Fruit fly (Drosophila melanogaster) whole organism, embryonic: ENCODE measurements around the gene CG18301.

Source experiments
- Adf1 ChIP-seq: fragments of 200-800 bp; sonication (Bioruptor generic); IDR thresholded peaks from 2 replicates; pipeline ENCODE4 v1.3.6; 2022; ENCODE audit warnings: missing biosample characterization, missing genetic modification characterization
- Antp ChIP-seq: fragments of 200-800 bp; sonication (Bioruptor generic); optimal IDR thresholded peaks from 3 replicates; lab custom pipeline; 2016; ENCODE audit warnings: missing biosample characterization, missing genetic modification characterization
- Asciz ChIP-seq: fragments of 200-800 bp; sonication (Bioruptor generic); optimal IDR thresholded peaks from 2 replicates; lab custom pipeline; 2017; ENCODE audit warnings: missing biosample characterization, mild to moderate bottlenecking, missing genetic modification characterization, missing genetic modification reagents
- CG10267 ChIP-seq: fragments of 200-800 bp; sonication (Bioruptor generic); optimal IDR thresholded peaks from 2 replicates; lab custom pipeline; 2018; ENCODE audit warnings: missing biosample characterization, mild to moderate bottlenecking, missing genetic modification characterization, moderate library complexity
- CG10274 ChIP-seq: fragments of 200-800 bp; sonication (Bioruptor generic); optimal IDR thresholded peaks from 3 replicates; lab custom pipeline; 2017; ENCODE audit warnings: missing biosample characterization, mild to moderate bottlenecking, missing genetic modification characterization
- CG10462 ChIP-seq: fragments of 200-800 bp; sonication (Bioruptor generic); optimal IDR thresholded peaks from 2 replicates; lab custom pipeline; 2016; ENCODE audit warnings: missing biosample characterization, missing genetic modification characterization
- CG11723 ChIP-seq: fragments of 200-800 bp; sonication (Bioruptor generic); optimal IDR thresholded peaks from 2 replicates; lab custom pipeline; 2017; ENCODE audit warnings: missing biosample characterization, mild to moderate bottlenecking, missing genetic modification characterization
- CG12391 ChIP-seq: fragments of 200-800 bp; sonication (Bioruptor generic); optimal IDR thresholded peaks from 3 replicates; lab custom pipeline; 2018; ENCODE audit warnings: missing biosample characterization, mild to moderate bottlenecking, missing genetic modification characterization, moderate library complexity
- CG14710 ChIP-seq: fragments of 200-800 bp; sonication (Bioruptor generic); optimal IDR thresholded peaks from 3 replicates; lab custom pipeline; 2019; ENCODE audit warnings: missing biosample characterization, mild to moderate bottlenecking, missing genetic modification characterization, moderate library complexity
- CG1529 ChIP-seq: fragments of 200-800 bp; sonication (Bioruptor generic); optimal IDR thresholded peaks from 3 replicates; lab custom pipeline; 2018; ENCODE audit warnings: missing biosample characterization, missing genetic modification characterization
- CG15601 ChIP-seq: fragments of 200-800 bp; sonication (Bioruptor generic); optimal IDR thresholded peaks from 3 replicates; lab custom pipeline; 2019; ENCODE audit warnings: missing biosample characterization, mild to moderate bottlenecking, missing genetic modification characterization, moderate library complexity
- CG1603 ChIP-seq: fragments of 200-800 bp; sonication (Bioruptor generic); optimal IDR thresholded peaks from 2 replicates; lab custom pipeline; 2019; ENCODE audit warnings: missing biosample characterization, mild to moderate bottlenecking, missing genetic modification characterization, moderate library complexity
- CG16863 ChIP-seq: fragments of 200-800 bp; sonication (Bioruptor generic); optimal IDR thresholded peaks from 3 replicates; lab custom pipeline; 2016; ENCODE audit warnings: missing biosample characterization, missing genetic modification characterization
- CG31441 ChIP-seq: fragments of 200-800 bp; sonication (Bioruptor generic); IDR thresholded peaks from 2 replicates; pipeline ENCODE4 v1.3.6; 2022; ENCODE audit warnings: missing biosample characterization, missing genetic modification characterization
- CG32532 ChIP-seq: fragments of 200-800 bp; sonication (Bioruptor generic); IDR thresholded peaks from 2 replicates; pipeline ENCODE4 v1.3.6; 2022; ENCODE audit warnings: missing biosample characterization, missing genetic modification characterization
- CG32772 ChIP-seq: fragments of 200-800 bp; sonication (Bioruptor generic); IDR thresholded peaks from 2 replicates; pipeline ENCODE4 v1.3.6; 2022; ENCODE audit warnings: missing biosample characterization, missing genetic modification characterization
- CG34224 ChIP-seq: fragments of 200-800 bp; sonication (Bioruptor generic); IDR thresholded peaks from 3 replicates; pipeline ENCODE4 v1.3.6; 2022; ENCODE audit warnings: missing biosample characterization, missing genetic modification characterization; ENCODE audit not compliant: partially characterized antibody
- CG3838 ChIP-seq: fragments of 200-800 bp; sonication (Bioruptor generic); optimal IDR thresholded peaks from 3 replicates; lab custom pipeline; 2016; ENCODE audit warnings: missing biosample characterization, missing genetic modification characterization
- CG4360 ChIP-seq: fragments of 200-800 bp; sonication (Bioruptor generic); IDR thresholded peaks from 2 replicates; pipeline ENCODE4 v1.3.6; 2022; ENCODE audit warnings: missing biosample characterization, missing genetic modification characterization
- CG6272 ChIP-seq: fragments of 200-800 bp; sonication (Bioruptor generic); IDR thresholded peaks from 2 replicates; pipeline ENCODE4 v1.3.6; 2022; ENCODE audit warnings: missing biosample characterization, missing genetic modification characterization
- CG6791 ChIP-seq: fragments of 200-800 bp; sonication (Bioruptor generic); IDR thresholded peaks from 3 replicates; pipeline ENCODE4 v1.3.6; 2022; ENCODE audit warnings: missing biosample characterization, missing genetic modification characterization; ENCODE audit not compliant: partially characterized antibody
- CG7372 ChIP-seq: fragments of 200-800 bp; sonication (Bioruptor generic); IDR thresholded peaks from 2 replicates; pipeline ENCODE4 v1.3.6; 2022; ENCODE audit warnings: missing biosample characterization, missing genetic modification characterization
- D19A ChIP-seq: fragments of 200-800 bp; optimal IDR thresholded peaks from 3 replicates; lab custom pipeline; 2019; ENCODE audit warnings: missing biosample characterization, mild to moderate bottlenecking, missing genetic modification characterization, moderate library complexity
- Gug ChIP-seq: fragments of 200-800 bp; sonication (Bioruptor generic); IDR thresholded peaks from 4 replicates; pipeline ENCODE4 v1.3.6; 2022; ENCODE audit warnings: missing biosample characterization, missing genetic modification characterization
- HmgD ChIP-seq: fragments of 200-800 bp; sonication (Bioruptor generic); optimal IDR thresholded peaks from 3 replicates; lab custom pipeline; 2016; ENCODE audit warnings: missing biosample characterization, missing genetic modification characterization
- Kr ChIP-seq: fragments of 200-800 bp; sonication (Bioruptor generic); optimal IDR thresholded peaks from 2 replicates; lab custom pipeline; 2017; ENCODE audit warnings: missing biosample characterization, mild to moderate bottlenecking, missing genetic modification characterization
- MBD-R2 ChIP-seq: fragments of 200-800 bp; sonication (Bioruptor generic); IDR thresholded peaks from 2 replicates; pipeline ENCODE4 v1.3.6; 2022; ENCODE audit warnings: missing biosample characterization, missing genetic modification characterization
- Meics ChIP-seq: fragments of 200-800 bp; sonication (Bioruptor generic); optimal IDR thresholded peaks from 2 replicates; lab custom pipeline; 2017; ENCODE audit warnings: missing biosample characterization, mild to moderate bottlenecking, missing genetic modification characterization
- Ptx1 ChIP-seq: fragments of 200-800 bp; sonication (Bioruptor generic); IDR thresholded peaks from 2 replicates; pipeline ENCODE4 v1.3.6; 2022; ENCODE audit warnings: missing biosample characterization, missing genetic modification characterization
- aop ChIP-seq: fragments of 200-800 bp; sonication (Bioruptor generic); IDR thresholded peaks from 2 replicates; pipeline ENCODE4 v1.3.6; 2022; ENCODE audit warnings: missing biosample characterization, missing genetic modification characterization
- cato ChIP-seq: fragments of 200-800 bp; sonication (Bioruptor generic); optimal IDR thresholded peaks from 2 replicates; lab custom pipeline; 2016; ENCODE audit warnings: missing biosample characterization, missing genetic modification characterization, borderline replicate concordance
- chn ChIP-seq: fragments of 200-800 bp; sonication (Bioruptor generic); optimal IDR thresholded peaks from 2 replicates; lab custom pipeline; 2016; ENCODE audit warnings: missing biosample characterization, missing genetic modification characterization
- crol ChIP-seq: fragments of 200-800 bp; sonication (Bioruptor generic); IDR thresholded peaks from 2 replicates; pipeline ENCODE4 v1.3.6; 2022; ENCODE audit warnings: missing biosample characterization, missing genetic modification characterization
- gcm ChIP-seq: fragments of 200-800 bp; sonication (Bioruptor generic); optimal IDR thresholded peaks from 2 replicates; lab custom pipeline; 2019; ENCODE audit warnings: missing biosample characterization, mild to moderate bottlenecking, missing genetic modification characterization, moderate library complexity
- gsb-n ChIP-seq: fragments of 200-800 bp; sonication (Bioruptor generic); optimal IDR thresholded peaks from 3 replicates; lab custom pipeline; 2018; ENCODE audit warnings: missing biosample characterization, mild to moderate bottlenecking, missing genetic modification characterization
- hkb ChIP-seq, 2 experiments: fragments of 200-800 bp in 1 of 2; fragments of >200 bp in 1 of 2; sonication (Bioruptor generic) in 1 of 2; IDR thresholded peaks in 1 of 2; optimal IDR thresholded peaks in 1 of 2; 2 replicates each; pipeline versions ENCODE4 v1.3.6 to Lab custom; 2017 to 2022; ENCODE audit warnings: missing biosample characterization in 1 of 2, missing genetic modification characterization in 1 of 2
- ind ChIP-seq: fragments of 200-800 bp; sonication (Bioruptor generic); optimal IDR thresholded peaks from 3 replicates; lab custom pipeline; 2016; ENCODE audit warnings: missing biosample characterization, missing genetic modification characterization
- jumu ChIP-seq: fragments of 200-800 bp; sonication (Bioruptor generic); optimal IDR thresholded peaks from 3 replicates; lab custom pipeline; 2016; ENCODE audit warnings: missing biosample characterization, missing genetic modification characterization
- lmd ChIP-seq: fragments of 200-800 bp; sonication (Bioruptor generic); IDR thresholded peaks from 2 replicates; pipeline ENCODE4 v1.3.6; 2022; ENCODE audit warnings: missing biosample characterization, missing genetic modification characterization
- odd ChIP-seq: fragments of 200-800 bp; sonication (Bioruptor generic); optimal IDR thresholded peaks from 2 replicates; lab custom pipeline; 2017; ENCODE audit warnings: missing biosample characterization, mild to moderate bottlenecking, missing genetic modification characterization
- otp ChIP-seq: fragments of 200-800 bp; sonication (Bioruptor generic); IDR thresholded peaks from 3 replicates; pipeline ENCODE4, ENCODE4 v1.3.6; 2022; ENCODE audit warnings: missing biosample characterization, missing genetic modification characterization
- pfk ChIP-seq: fragments of 200-800 bp; sonication (Bioruptor generic); optimal IDR thresholded peaks from 2 replicates; lab custom pipeline; 2018; ENCODE audit warnings: missing biosample characterization, mild to moderate bottlenecking, missing genetic modification characterization, moderate library complexity
- ranshi ChIP-seq: fragments of 200-800 bp; sonication (Bioruptor generic); IDR thresholded peaks from 2 replicates; pipeline ENCODE4 v1.3.6; 2022; ENCODE audit warnings: missing biosample characterization, missing genetic modification characterization
- stwl ChIP-seq: fragments of 200-800 bp; sonication (Bioruptor generic); optimal IDR thresholded peaks from 3 replicates; lab custom pipeline; 2018; ENCODE audit warnings: missing biosample characterization, mild to moderate bottlenecking, missing genetic modification characterization, moderate library complexity
- unc-4 ChIP-seq: fragments of 200-800 bp; sonication (Bioruptor generic); IDR thresholded peaks from 2 replicates; pipeline ENCODE4 v1.3.6; 2022; ENCODE audit warnings: missing biosample characterization, missing genetic modification characterization; ENCODE audit not compliant: partially characterized antibody
- unpg ChIP-seq: fragments of 200-800 bp; sonication (Bioruptor generic); optimal IDR thresholded peaks from 3 replicates; lab custom pipeline; 2018; ENCODE audit warnings: missing biosample characterization, mild to moderate bottlenecking, missing genetic modification characterization, moderate library complexity
- usp ChIP-seq: fragments of >200 bp; optimal IDR thresholded peaks from 2 replicates; lab custom pipeline; 2017; ENCODE audit warnings: missing biosample characterization, missing genetic modification characterization
- vnd ChIP-seq: fragments of 200-800 bp; sonication (Bioruptor generic); IDR thresholded peaks from 3 replicates; pipeline ENCODE4 v1.3.6; 2022; ENCODE audit warnings: missing biosample characterization, missing genetic modification characterization; ENCODE audit not compliant: partially characterized antibody
- zf30C ChIP-seq: fragments of 200-800 bp; sonication (Bioruptor generic); optimal IDR thresholded peaks from 3 replicates; lab custom pipeline; 2018; ENCODE audit warnings: missing biosample characterization, mild to moderate bottlenecking, missing genetic modification characterization

The CG18301 gene

dm6 chr2L:10543048-10543752 lies 11.6 kb downstream of the CG18301 start:
- TF ChIP-seq D19A (peak; percentile 44), odd (GFP tag; lab: Kevin White, UChicago) (no peak), CG31441 (GFP tag; lab: Robert Waterston, UW) (peak; percentile 82), aop (GFP tag; lab: Robert Waterston, UW) (no peak), jumu (no peak), Gug (GFP tag; lab: Robert Waterston, UW) (no peak), zf30C (GFP tag; lab: Kevin White, UChicago) (peak; percentile 73), CG34224 (GFP tag; lab: Robert Waterston, UW) (no peak), CG32532 (0 out of 2 replicates have a peak, but pooled peaks have one; percentile 25), CG16863 (no peak), CG6272 (GFP tag; lab: Robert Waterston, UW) (no peak), MBD-R2 (GFP tag; lab: Robert Waterston, UW) (no peak), Asciz (GFP tag; lab: Kevin White, UChicago) (peak; percentile 43), gsb-n (peak; percentile 73), hkb (optimal IDR thresholded peaks at IDR 0.05; lab: Kevin White, UChicago) (no peak), hkb (GFP tag; IDR thresholded peaks at IDR 0.05; lab: Robert Waterston, UW) (no peak; the same call in 1 of the 2 replicates), otp (GFP tag; lab: Robert Waterston, UW) (no peak), CG10274 (no peak), unc-4 (no peak), gcm (GFP tag; lab: Kevin White, UChicago) (peak; percentile 77), CG3838 (GFP tag; lab: Kevin White, UChicago) (no peak), crol (GFP tag; lab: Robert Waterston, UW) (peak; percentile 19; the same call in 1 of the 2 replicates), ranshi (no peak), CG15601 (tag; lab: Kevin White, UChicago) (peak; percentile 65), CG7372 (no peak), ind (GFP tag; lab: Kevin White, UChicago) (peak; percentile 15), Adf1 (GFP tag; lab: Robert Waterston, UW) (no peak), CG11723 (no peak), Kr (GFP tag; lab: Kevin White, UChicago) (peak; percentile 26), cato (GFP tag; lab: Kevin White, UChicago) (no peak), pfk (GFP tag; lab: Kevin White, UChicago) (no peak), CG14710 (tag; lab: Kevin White, UChicago) (peak; percentile 77), usp (GFP tag; lab: Kevin White, UChicago) (no peak), CG4360 (GFP tag; lab: Robert Waterston, UW) (0 out of 2 replicates have a peak, but pooled peaks have one; percentile 24), CG1529 (GFP tag; lab: Kevin White, UChicago) (peak; percentile 46), HmgD (GFP tag; lab: Kevin White, UChicago) (no peak), stwl (tag; lab: Kevin White, UChicago) (peak; percentile 9), CG1603 (peak; percentile 64), Ptx1 (GFP tag; lab: Robert Waterston, UW) (no peak; the same call in 1 of the 2 replicates), CG10462 (GFP tag; lab: Kevin White, UChicago) (no peak), CG6791 (GFP tag; lab: Robert Waterston, UW) (no peak), vnd (no peak), Antp (GFP tag; lab: Kevin White, UChicago) (no peak), CG32772 (peak; percentile 37; the same call in 1 of the 2 replicates), unpg (GFP tag; lab: Kevin White, UChicago) (peak; percentile 72), CG10267 (tag; lab: Kevin White, UChicago) (peak; percentile 63), chn (GFP tag; lab: Kevin White, UChicago) (no peak), Meics (GFP tag; lab: Kevin White, UChicago) (no peak), CG12391 (peak; percentile 80), lmd (GFP tag; lab: Robert Waterston, UW) (peak; percentile 40; the same call in 1 of the 2 replicates)
